Worm (Caenorhabditis elegans) whole organism, early embryonic: Measurements from ENCODE around the gene srab-21.

ENCODE experiments used
- aly-1 ChIP-seq: sonication (generic microtip); optimal IDR thresholded peaks from 2 replicates; lab custom pipeline; 2016; ENCODE audit warnings: missing genetic modification characterization, missing compliant biosample characterization
- ama-1 ChIP-seq: fragments of 150-350 bp; optimal IDR thresholded peaks from 2 replicates; lab custom pipeline; 2014
- hmbx-1 ChIP-seq: sonication (generic microtip); optimal IDR thresholded peaks from 2 replicates; lab custom pipeline; 2016; ENCODE audit warnings: mild to moderate bottlenecking, missing genetic modification characterization, missing compliant biosample characterization
- scrt-1 ChIP-seq: fragments of 200-800 bp; sonication (Bioruptor generic); IDR thresholded peaks from 2 replicates; pipeline ENCODE4 v1.3.6; 2022; ENCODE audit warnings: missing genetic modification characterization, missing compliant biosample characterization
- tbx-11 ChIP-seq: fragments of 200-800 bp; sonication (Bioruptor generic); IDR thresholded peaks from 2 replicates; pipeline ENCODE4 v1.3.6; 2022; ENCODE audit warnings: missing genetic modification characterization, missing compliant biosample characterization

ce11 chrV:3410098-3410570 is 14.1 kb downstream of the srab-21 start, which contains the start of gene arrd-22:
- no peak for TF ChIP-seq hmbx-1 (tag; lab: Kevin White, UChicago)
- no peak for TF ChIP-seq tbx-11 (GFP tag; lab: Robert Waterston, UW)
- no peak for TF ChIP-seq ama-1 (lab: Kevin White, UChicago)
- no peak for TF ChIP-seq aly-1
- TF ChIP-seq scrt-1 (GFP tag; lab: Robert Waterston, UW): no peak
